Fruit fly (Drosophila melanogaster) whole organism, prepupa: ENCODE measurements around the gene Sfp24C1.

Experiments
- CG8119 ChIP-seq: fragments of 200-800 bp; sonication (Bioruptor generic); IDR thresholded peaks from 3 replicates; pipeline ENCODE4 v1.3.6; 2022; ENCODE audit warnings: missing biosample characterization, missing genetic modification characterization
- Gug ChIP-seq: fragments of 200-800 bp; sonication (Bioruptor generic); IDR thresholded peaks from 2 replicates; pipeline ENCODE4 v1.3.6; 2022; ENCODE audit warnings: missing biosample characterization, missing genetic modification characterization
- Smox ChIP-seq: fragments of 200-800 bp; sonication (Bioruptor generic); optimal IDR thresholded peaks from 3 replicates; lab custom pipeline; 2016; ENCODE audit warnings: missing biosample characterization, missing genetic modification characterization
- Sox14 ChIP-seq: fragments of 200-800 bp; sonication (Bioruptor generic); optimal IDR thresholded peaks from 3 replicates; lab custom pipeline; 2016; ENCODE audit warnings: missing biosample characterization, missing genetic modification characterization
- Sox15 ChIP-seq: fragments of 200-800 bp; sonication (Bioruptor generic); optimal IDR thresholded peaks from 3 replicates; lab custom pipeline; 2016; ENCODE audit warnings: missing biosample characterization, missing genetic modification characterization
- net ChIP-seq: fragments of 200-800 bp; sonication (Bioruptor generic); optimal IDR thresholded peaks from 3 replicates; lab custom pipeline; 2016; ENCODE audit warnings: missing biosample characterization, missing genetic modification characterization

- no peak for TF ChIP-seq CG8119
- TF ChIP-seq Smox (GFP tag; lab: Kevin White, UChicago) = no peak
- TF ChIP-seq Sox15 = no peak
- TF ChIP-seq Gug = no peak
- no peak for TF ChIP-seq Sox14 (GFP tag; lab: Kevin White, UChicago)
- no peak for TF ChIP-seq net (GFP tag; lab: Kevin White, UChicago)
Observed at dm6 chr2L:3699895-3700294, 579 bp upstream of the Sfp24C1 start, which contains the start of gene CG42465.
